Worm (Caenorhabditis elegans) whole organism, L4 larva: ENCODE data around the gene C44B7.11.
A peak's percentile ranks its signal among the peaks of the same experiment; 100 is the strongest.

Source experiments
- F10B5.3 ChIP-seq: sonication (generic microtip); optimal IDR thresholded peaks from 2 replicates; lab custom pipeline; 2016; ENCODE audit warnings: mild to moderate bottlenecking, missing genetic modification characterization, missing compliant biosample characterization
- ZK546.5 ChIP-seq, 2 experiments: sonication (generic microtip); optimal IDR thresholded peaks; 2 replicates each; lab custom pipeline; 2017; ENCODE audit warnings: missing biosample characterization in 2 of 2, missing genetic modification characterization in 2 of 2
- daf-12 ChIP-seq: fragments of 150-350 bp; optimal IDR thresholded peaks from 2 replicates; lab custom pipeline; 2014; ENCODE audit warnings: missing biosample characterization, missing genetic modification reagents, missing genetic modification characterization
- dve-1 ChIP-seq: sonication (generic microtip); optimal IDR thresholded peaks from 2 replicates; lab custom pipeline; 2017; ENCODE audit warnings: antibody characterized with exemption, mild to moderate bottlenecking, missing genetic modification characterization, missing compliant biosample characterization; ENCODE audit not compliant: insufficient read depth
- egl-27 ChIP-seq: sonication (generic microtip); optimal IDR thresholded peaks from 3 replicates; lab custom pipeline; 2017; ENCODE audit warnings: missing biosample characterization, missing genetic modification reagents, missing genetic modification characterization
- lin-15B ChIP-seq: fragments of 150-350 bp; sonication (generic microtip); optimal IDR thresholded peaks from 3 replicates; lab custom pipeline; 2014; ENCODE audit warnings: missing biosample characterization, missing genetic modification characterization
- lsy-2 ChIP-seq, 2 experiments: fragments of 150-350 bp in 1 of 2; sonication (generic microtip) in 1 of 2; optimal IDR thresholded peaks; 2 replicates each; lab custom pipeline; 2014 to 2017; ENCODE audit warnings: missing biosample characterization in 2 of 2, missing genetic modification characterization in 2 of 2
- mdl-1 ChIP-seq, 2 experiments: fragments of 150-350 bp in 1 of 2; sonication (generic microtip) in 1 of 2; optimal IDR thresholded peaks; 2 replicates each; lab custom pipeline; 2014 to 2017; ENCODE audit warnings: missing biosample characterization in 2 of 2, missing genetic modification characterization in 2 of 2
- nhr-6 ChIP-seq: fragments of 150-350 bp; optimal IDR thresholded peaks from 2 replicates; lab custom pipeline; 2014; ENCODE audit warnings: missing biosample characterization, missing genetic modification characterization
- unc-39 ChIP-seq: sonication (generic microtip); optimal IDR thresholded peaks from 2 replicates; lab custom pipeline; 2017; ENCODE audit warnings: missing biosample characterization, missing genetic modification characterization

DNA sequence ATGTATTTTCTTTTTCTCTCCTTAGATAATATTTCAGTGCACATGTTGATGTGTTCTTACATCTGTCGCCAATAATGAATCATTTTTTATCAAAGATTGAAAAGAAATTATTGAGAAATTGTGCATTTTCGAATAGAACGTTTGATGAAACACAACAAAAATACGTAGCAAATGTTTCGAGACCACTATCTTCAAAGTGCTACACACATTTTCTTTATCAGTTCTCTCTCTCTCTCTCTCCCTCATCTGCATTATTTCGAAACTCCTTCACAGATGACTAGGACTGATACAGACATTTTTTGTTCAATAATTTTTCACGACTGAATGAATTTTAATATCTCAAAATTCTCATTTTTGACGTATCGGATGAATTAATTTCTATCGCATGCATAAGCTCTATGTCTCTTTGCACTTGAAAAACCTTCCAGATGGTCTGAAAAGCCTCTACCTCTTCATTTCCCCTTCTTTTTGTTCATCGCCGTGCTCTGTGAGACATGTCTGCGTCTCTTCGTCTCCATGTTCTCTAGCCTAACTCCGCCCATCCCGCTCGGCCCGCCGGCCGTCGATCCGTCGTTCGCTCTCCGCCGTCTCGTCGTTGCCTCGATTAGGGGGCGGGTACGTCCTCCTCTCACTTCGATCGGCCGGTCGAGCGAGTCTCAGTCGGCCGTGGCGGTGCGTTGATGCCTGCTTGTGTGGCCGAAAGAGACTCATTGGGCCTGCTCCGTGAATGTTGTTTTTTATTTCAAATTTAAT is 46.1 kb upstream of the C44B7.11 start:
- TF ChIP-seq nhr-6 (tag; lab: Kevin White, UChicago), result no peak
- TF ChIP-seq lsy-2 (tag; optimal IDR thresholded peaks at IDR 0.05; lab: Kevin White, UChicago), result no peak
- no peak for TF ChIP-seq lin-15B (tag; lab: Kevin White, UChicago)
- peak; percentile 18 for TF ChIP-seq dve-1 (tag; lab: Kevin White, UChicago)
- TF ChIP-seq unc-39 (tag; lab: Kevin White, UChicago), result no peak
- TF ChIP-seq F10B5.3, result no peak
- TF ChIP-seq mdl-1 (tag; optimal IDR thresholded peaks at IDR 0.05; lab: Kevin White, UChicago), result no peak
- no peak for TF ChIP-seq egl-27
- TF ChIP-seq daf-12 (tag; lab: Kevin White, UChicago), result no peak
- no peak for TF ChIP-seq ZK546.5 (tag; optimal IDR thresholded peaks at IDR 0.05; lab: Kevin White, UChicago)
